Worm (Caenorhabditis elegans): ENCODE measurements around the gene C02B4.3.
A peak's percentile ranks its signal among the peaks of the same experiment; 100 is the strongest.

Gene C02B4.3

DNA sequence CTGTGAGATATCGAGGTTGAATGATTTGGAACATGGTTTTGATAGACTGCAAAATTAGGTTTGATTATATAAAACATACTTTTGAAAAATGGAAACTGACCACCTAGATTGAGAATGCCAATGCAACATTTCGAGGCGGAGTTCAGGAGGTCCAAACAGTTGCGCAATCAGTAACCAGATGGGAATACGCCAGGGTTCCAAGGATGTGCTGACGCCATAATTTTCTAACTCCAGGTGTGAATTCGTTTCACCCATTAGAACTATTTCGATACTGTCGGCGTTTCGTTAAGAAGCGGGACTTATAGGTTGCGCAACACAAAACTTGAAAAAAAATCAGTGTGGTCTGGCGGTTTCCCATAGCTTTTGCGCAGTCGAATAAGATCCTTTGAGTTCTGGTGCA is at the start of gene C02B4.3:
Gene C02B4.3, minus strand, starts transcription at position 34 of the 400 bp plus-strand sequence.
- no peak for TF ChIP-seq mef-2 (tag; optimal IDR thresholded peaks at IDR 0.05)
- TF ChIP-seq efl-3 (GFP tag; optimal IDR thresholded peaks at IDR 0.05) = no peak
- no peak for TF ChIP-seq unc-130 (tag; optimal IDR thresholded peaks at IDR 0.05)
- TF ChIP-seq tlp-1 (tag; optimal IDR thresholded peaks at IDR 0.05) = no peak
- TF ChIP-seq lin-35 (GFP tag; optimal IDR thresholded peaks at IDR 0.05) = no peak
- TF ChIP-seq ceh-88 (GFP tag; IDR thresholded peaks at IDR 0.05) = no peak
- TF ChIP-seq nhr-19 (GFP tag; conservative IDR thresholded peaks at IDR 0.05) = no peak
- TF ChIP-seq hpl-2 (GFP tag; optimal IDR thresholded peaks at IDR 0.05) = no peak
- TF ChIP-seq egl-27 (tag; optimal IDR thresholded peaks at IDR 0.05) = no peak
- TF ChIP-seq C04F5.9 (tag; optimal IDR thresholded peaks at IDR 0.05) = no peak
- no peak for TF ChIP-seq nhr-237 (tag; optimal IDR thresholded peaks at IDR 0.05)
- TF ChIP-seq snpc-4 (tag; optimal IDR thresholded peaks at IDR 0.05) = no peak
- no peak for TF ChIP-seq mep-1 (tag; optimal IDR thresholded peaks at IDR 0.05)
- TF ChIP-seq nhr-20 (tag; optimal IDR thresholded peaks at IDR 0.05) = no peak
- no peak for TF ChIP-seq hlh-4 (tag; optimal IDR thresholded peaks at IDR 0.05)
- no peak for TF ChIP-seq tbx-2 (tag; optimal IDR thresholded peaks at IDR 0.05)

DNA sequence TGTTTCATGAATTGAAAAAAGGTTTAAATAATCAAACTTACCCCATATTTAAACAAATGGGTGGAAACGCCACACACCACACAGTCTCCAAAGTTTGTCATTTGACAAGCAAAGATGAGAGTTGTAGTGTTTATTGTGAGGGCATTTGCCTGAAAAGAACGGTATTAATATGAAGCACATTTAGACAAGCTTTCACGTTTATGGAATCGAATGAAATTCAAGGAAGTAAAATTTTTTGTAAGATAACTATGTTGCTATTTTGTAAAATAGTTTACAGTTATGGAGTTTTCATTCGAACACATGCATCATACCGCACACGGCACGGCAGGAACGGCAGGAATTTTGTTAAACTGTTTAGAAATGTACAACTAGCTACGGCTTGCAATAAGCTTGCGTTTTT is 45.1 kb upstream of the C02B4.3 start, which contains the start of gene nhr-272:
Gene nhr-272, minus strand, starts transcription at position 101 of the 400 bp plus-strand sequence.
- TF ChIP-seq nhr-76 (tag; optimal IDR thresholded peaks at IDR 0.05) (no peak), ceh-8 (GFP tag; optimal IDR thresholded peaks at IDR 0.05) (no peak), snu-23 (GFP tag; optimal IDR thresholded peaks at IDR 0.05) (no peak), hlh-17 (GFP tag; optimal IDR thresholded peaks at IDR 0.05; ENCODE audit: borderline replicate concordance) (no peak), mef-2 (tag; optimal IDR thresholded peaks at IDR 0.05) (no peak), nhr-77 (tag; optimal IDR thresholded peaks at IDR 0.05) (no peak)

DNA sequence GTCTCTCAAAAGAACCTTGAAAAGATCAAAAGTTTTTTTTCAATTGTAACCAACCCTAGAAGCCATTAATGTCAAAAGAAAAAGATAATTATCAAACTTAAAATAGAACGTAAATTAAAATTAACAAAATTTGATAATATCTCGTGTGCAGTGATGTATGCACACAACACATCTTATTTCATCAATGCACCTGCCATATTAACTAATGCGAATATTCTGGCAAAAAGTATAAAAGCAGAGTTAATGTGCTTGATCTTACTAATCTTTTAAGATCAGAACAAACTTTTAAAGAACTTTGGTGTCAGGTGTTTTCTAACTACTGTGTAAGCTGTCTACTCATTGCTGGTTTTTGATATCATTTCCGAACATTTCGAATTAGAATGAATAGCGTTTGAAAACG is 43.1 kb upstream of the C02B4.3 start:
- TF ChIP-seq nhr-47 (tag; optimal IDR thresholded peaks at IDR 0.05) = peak; percentile 58
- TF ChIP-seq ets-5 (GFP tag; IDR thresholded peaks at IDR 0.05) = no peak
- peak in 1 of 2 experiments; percentile 11 for TF ChIP-seq lsy-2 (tag; optimal IDR thresholded peaks at IDR 0.05)
- peak; percentile 79 for TF ChIP-seq fkh-8 (tag; optimal IDR thresholded peaks at IDR 0.05)
- no peak for TF ChIP-seq mdl-1 (tag; optimal IDR thresholded peaks at IDR 0.05)
- peak; percentile 1 for TF ChIP-seq nhr-20 (tag; optimal IDR thresholded peaks at IDR 0.05)
- peak; percentile 86 for TF ChIP-seq dsc-1 (tag; optimal IDR thresholded peaks at IDR 0.05)
- TF ChIP-seq ces-1 (GFP tag; optimal IDR thresholded peaks at IDR 0.05) = no peak
- TF ChIP-seq unc-30 (tag; optimal IDR thresholded peaks at IDR 0.05) = no peak
- TF ChIP-seq nhr-71 (tag; optimal IDR thresholded peaks at IDR 0.05) = peak; percentile 62
- no peak for TF ChIP-seq elt-3 (tag; optimal IDR thresholded peaks at IDR 0.05)
- no peak for TF ChIP-seq lin-39 (tag; optimal IDR thresholded peaks at IDR 0.05)
- no peak for TF ChIP-seq nhr-11 (tag; optimal IDR thresholded peaks at IDR 0.05)
- peak; percentile 28 for TF ChIP-seq ceh-8 (GFP tag; optimal IDR thresholded peaks at IDR 0.05)
- TF ChIP-seq nhr-12 (tag; optimal IDR thresholded peaks at IDR 0.05) = no peak
- peak; percentile 41 for TF ChIP-seq egl-13 (tag; optimal IDR thresholded peaks at IDR 0.05)

DNA sequence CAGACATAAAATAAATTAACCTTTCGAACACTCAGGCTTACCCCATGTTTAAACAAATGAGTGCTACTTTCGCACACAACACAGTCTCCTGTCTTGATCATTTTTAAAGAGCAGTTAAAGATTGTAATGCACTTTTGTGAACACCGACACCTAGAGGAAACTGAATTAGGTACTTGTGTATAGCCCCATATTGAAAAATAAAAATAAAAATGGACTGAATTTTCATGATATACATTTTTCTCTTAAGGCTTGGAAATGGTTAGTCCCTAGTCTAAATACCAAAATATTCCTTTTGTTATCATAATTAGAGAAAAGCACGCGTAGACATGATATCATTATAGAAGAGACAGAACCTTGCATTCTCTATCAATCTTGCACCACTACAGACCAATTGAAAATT is 42.3 kb upstream of the C02B4.3 start, which contains the start of gene nhr-214:
Gene nhr-214, minus strand, starts transcription at position 101 of the 400 bp plus-strand sequence.
- no peak for TF ChIP-seq ets-5 (GFP tag; IDR thresholded peaks at IDR 0.05)
- TF ChIP-seq zip-4 (GFP tag; optimal IDR thresholded peaks at IDR 0.05) = no peak

DNA sequence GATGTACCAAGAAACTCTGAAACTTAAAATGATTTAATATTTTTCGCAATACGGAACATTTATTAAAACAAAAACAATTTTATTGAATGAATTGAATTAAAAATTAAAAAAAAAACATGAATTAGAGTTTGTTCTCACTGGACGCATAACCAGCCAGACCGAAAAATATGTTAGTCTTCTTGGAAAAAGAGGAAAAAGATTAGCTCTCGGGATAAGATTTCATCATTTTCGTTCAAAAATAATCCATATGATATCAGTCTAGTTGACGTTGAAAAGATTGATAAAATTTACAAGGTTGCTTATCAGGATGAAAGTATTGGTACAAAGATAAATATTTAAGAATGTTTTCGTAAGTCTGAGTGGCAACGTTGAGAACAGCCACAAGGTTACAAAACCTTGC is 40.8 kb upstream of the C02B4.3 start, which contains the start of gene nhr-26:
Gene nhr-26, minus strand, starts transcription at position 10 of the 400 bp plus-strand sequence.
- TF ChIP-seq egl-13 (tag; optimal IDR thresholded peaks at IDR 0.05) = peak; percentile 33
- no peak for TF ChIP-seq aly-2 (tag; optimal IDR thresholded peaks at IDR 0.05)
- peak; percentile 30 for TF ChIP-seq pax-3 (tag; optimal IDR thresholded peaks at IDR 0.05)
- peak; percentile 43 for TF ChIP-seq nhr-71 (tag; optimal IDR thresholded peaks at IDR 0.05)
- peak; percentile 58 for TF ChIP-seq fkh-8 (tag; optimal IDR thresholded peaks at IDR 0.05)
- TF ChIP-seq unc-86 (tag; optimal IDR thresholded peaks at IDR 0.05) = no peak
- peak; percentile 32 for TF ChIP-seq nhr-47 (tag; optimal IDR thresholded peaks at IDR 0.05)
- peak; percentile 92 for TF ChIP-seq dsc-1 (tag; optimal IDR thresholded peaks at IDR 0.05)
